Worm (Caenorhabditis elegans): ENCODE measurements around the gene Y32B12B.8.
"Not testable (repeated sequence)": the region's sequence is repeated elsewhere in the genome, so short reads cannot be mapped to it uniquely, and the experiment has no call there.

Y32B12B.8 gene

ce11 chrV:16535172-16535571 is at the start of gene Y32B12B.8:
Gene Y32B12B.8 (plus strand): TSS chrV:16535472.
- TF ChIP-seq med-1 (GFP tag; optimal IDR thresholded peaks at IDR 0.05; ENCODE audit: insufficient read depth) (no peak), klf-2 (GFP tag; conservative IDR thresholded peaks at IDR 0.05) (no peak), tab-1 (GFP tag; IDR thresholded peaks at IDR 0.05) (no peak), ref-1 (GFP tag; conservative IDR thresholded peaks at IDR 0.05) (no peak), ztf-29 (GFP tag; IDR thresholded peaks at IDR 0.05) (no peak), T22C8.4 (GFP tag; IDR thresholded peaks at IDR 0.05) (no peak), flt-1 (GFP tag; IDR thresholded peaks at IDR 0.05) (no peak), cog-1 (tag; optimal IDR thresholded peaks at IDR 0.05) (no peak), ztf-23 (GFP tag; IDR thresholded peaks at IDR 0.05) (no peak)

ce11 chrV:16487474-16487873 is 47.8 kb upstream of the Y32B12B.8 start, which contains the start of gene Y32B12A.5:
Gene Y32B12A.5 (minus strand): TSS chrV:16487574.
- TF ChIP-seq ztf-23 (GFP tag; IDR thresholded peaks at IDR 0.05) (no peak), med-1 (GFP tag; optimal IDR thresholded peaks at IDR 0.05; ENCODE audit: insufficient read depth) (no peak), ref-1 (GFP tag; conservative IDR thresholded peaks at IDR 0.05) (no peak), flt-1 (GFP tag; IDR thresholded peaks at IDR 0.05) (no peak), ztf-29 (GFP tag; IDR thresholded peaks at IDR 0.05) (no peak), T22C8.4 (GFP tag; IDR thresholded peaks at IDR 0.05) (no peak), klf-2 (GFP tag; conservative IDR thresholded peaks at IDR 0.05) (no peak), tab-1 (GFP tag; IDR thresholded peaks at IDR 0.05) (no peak), cog-1 (tag; optimal IDR thresholded peaks at IDR 0.05) (no peak)

ce11 chrV:16488172-16488571 is 47.1 kb upstream of the Y32B12B.8 start, which contains the start of gene sqst-4:
Gene sqst-4 (plus strand): TSS chrV:16488472.
- no peak for TF ChIP-seq ztf-29 (GFP tag; IDR thresholded peaks at IDR 0.05)

- TF ChIP-seq tab-1 (GFP tag; IDR thresholded peaks at IDR 0.05) = no peak
- TF ChIP-seq flt-1 (GFP tag; IDR thresholded peaks at IDR 0.05) = no peak
- TF ChIP-seq ztf-23 (GFP tag; IDR thresholded peaks at IDR 0.05) = no peak
- TF ChIP-seq klf-2 (GFP tag; conservative IDR thresholded peaks at IDR 0.05) = no peak
- no peak for TF ChIP-seq ref-1 (GFP tag; conservative IDR thresholded peaks at IDR 0.05)
- no peak for TF ChIP-seq med-1 (GFP tag; optimal IDR thresholded peaks at IDR 0.05; ENCODE audit: insufficient read depth)
- TF ChIP-seq ztf-29 (GFP tag; IDR thresholded peaks at IDR 0.05) = no peak
- no peak for TF ChIP-seq T22C8.4 (GFP tag; IDR thresholded peaks at IDR 0.05)
Observed at ce11 chrV:16494359-16494758, 40.9 kb upstream of the Y32B12B.8 start, which contains the start of gene comt-2. Gene comt-2 (minus strand): TSS chrV:16494489.

- no peak for TF ChIP-seq klf-2 (GFP tag; conservative IDR thresholded peaks at IDR 0.05)
- TF ChIP-seq tab-1 (GFP tag; IDR thresholded peaks at IDR 0.05) = no peak
- no peak for TF ChIP-seq ref-1 (GFP tag; conservative IDR thresholded peaks at IDR 0.05)
- no peak for TF ChIP-seq med-1 (GFP tag; optimal IDR thresholded peaks at IDR 0.05; ENCODE audit: insufficient read depth)
- TF ChIP-seq T22C8.4 (GFP tag; IDR thresholded peaks at IDR 0.05) = no peak
- TF ChIP-seq cog-1 (tag; optimal IDR thresholded peaks at IDR 0.05) = no peak
- no peak for TF ChIP-seq flt-1 (GFP tag; IDR thresholded peaks at IDR 0.05)
- TF ChIP-seq ztf-29 (GFP tag; IDR thresholded peaks at IDR 0.05) = no peak
- no peak for TF ChIP-seq ztf-23 (GFP tag; IDR thresholded peaks at IDR 0.05)
Observed at ce11 chrV:16497504-16497903, 37.8 kb upstream of the Y32B12B.8 start, which contains the start of gene srh-136. Gene srh-136 (minus strand): TSS chrV:16497596.

ce11 chrV:16499006-16499405 is 36.3 kb upstream of the Y32B12B.8 start, which contains the start of gene F36D3.1:
Gene F36D3.1 (plus strand): TSS chrV:16499352.
- TF ChIP-seq cog-1 (tag; optimal IDR thresholded peaks at IDR 0.05) (no peak), T22C8.4 (GFP tag; IDR thresholded peaks at IDR 0.05) (no peak), ztf-23 (GFP tag; IDR thresholded peaks at IDR 0.05) (no peak)

- TF ChIP-seq med-1 (GFP tag; optimal IDR thresholded peaks at IDR 0.05; ENCODE audit: insufficient read depth) (no peak), ztf-29 (GFP tag; IDR thresholded peaks at IDR 0.05) (no peak), ztf-23 (GFP tag; IDR thresholded peaks at IDR 0.05) (no peak), flt-1 (GFP tag; IDR thresholded peaks at IDR 0.05) (no peak), cog-1 (tag; optimal IDR thresholded peaks at IDR 0.05) (no peak), T22C8.4 (GFP tag; IDR thresholded peaks at IDR 0.05) (no peak), tab-1 (GFP tag; IDR thresholded peaks at IDR 0.05) (no peak)
Observed at ce11 chrV:16503164-16503563, 32.1 kb upstream of the Y32B12B.8 start, which contains the start of gene F36D3.14. Gene F36D3.14 (minus strand): TSS chrV:16503264.

ce11 chrV:16505828-16506227 is 29.4 kb upstream of the Y32B12B.8 start, which contains the start of gene nhr-54:
Gene nhr-54 (minus strand): TSS chrV:16505928.
- no peak for TF ChIP-seq med-1 (GFP tag; optimal IDR thresholded peaks at IDR 0.05; ENCODE audit: insufficient read depth)

ce11 chrV:16506650-16507049 is 28.6 kb upstream of the Y32B12B.8 start:
- TF ChIP-seq tab-1 (GFP tag; IDR thresholded peaks at IDR 0.05) (no peak), flt-1 (GFP tag; IDR thresholded peaks at IDR 0.05) (no peak), T22C8.4 (GFP tag; IDR thresholded peaks at IDR 0.05) (no peak), ref-1 (GFP tag; conservative IDR thresholded peaks at IDR 0.05) (no peak), ztf-29 (GFP tag; IDR thresholded peaks at IDR 0.05) (no peak), cog-1 (tag; optimal IDR thresholded peaks at IDR 0.05) (no peak), med-1 (GFP tag; optimal IDR thresholded peaks at IDR 0.05; ENCODE audit: insufficient read depth) (no peak), ztf-23 (GFP tag; IDR thresholded peaks at IDR 0.05) (no peak), klf-2 (GFP tag; conservative IDR thresholded peaks at IDR 0.05) (no peak)

- TF ChIP-seq ztf-23 (GFP tag; IDR thresholded peaks at IDR 0.05) = no peak
- no peak for TF ChIP-seq tab-1 (GFP tag; IDR thresholded peaks at IDR 0.05)
- TF ChIP-seq flt-1 (GFP tag; IDR thresholded peaks at IDR 0.05) = no peak
- TF ChIP-seq ref-1 (GFP tag; conservative IDR thresholded peaks at IDR 0.05) = no peak
- no peak for TF ChIP-seq ztf-29 (GFP tag; IDR thresholded peaks at IDR 0.05)
- no peak for TF ChIP-seq med-1 (GFP tag; optimal IDR thresholded peaks at IDR 0.05; ENCODE audit: insufficient read depth)
Observed at ce11 chrV:16508667-16509066, 26.6 kb upstream of the Y32B12B.8 start, which contains the start of gene srr-3. Gene srr-3 (minus strand): TSS chrV:16508767.

ce11 chrV:16515140-16515539 is 20.1 kb upstream of the Y32B12B.8 start, which contains the start of gene F36D3.5:
Gene F36D3.5 (minus strand): TSS chrV:16515240.
- TF ChIP-seq klf-2 (GFP tag; conservative IDR thresholded peaks at IDR 0.05); T22C8.4 (GFP tag; IDR thresholded peaks at IDR 0.05); ztf-29 (GFP tag; IDR thresholded peaks at IDR 0.05): not testable (repeated sequence)

Measured in whole organism, midembryonic.